Worm (Caenorhabditis elegans): ENCODE measurements around the gene ZK54.3.

Gene ZK54.3

DNA sequence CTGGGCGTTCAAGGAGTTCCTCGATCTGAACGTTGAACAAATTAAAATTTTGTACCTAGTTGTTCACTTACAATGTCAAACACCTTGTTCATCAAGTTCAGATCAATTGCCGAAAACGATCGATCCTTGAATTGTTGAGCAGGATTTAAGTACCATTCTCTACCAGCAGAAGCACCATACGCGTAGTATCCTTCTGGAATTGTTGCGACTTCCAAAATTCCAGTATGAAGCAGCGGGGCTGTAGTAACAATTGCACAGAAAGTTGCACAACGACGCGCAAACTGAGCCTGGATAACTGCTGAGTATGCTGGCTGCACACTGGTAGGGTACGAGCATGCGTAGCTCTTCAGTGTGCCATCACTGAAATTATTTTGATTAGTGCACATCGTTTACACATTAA, 1.7 kb upstream of the ZK54.3 start:
- no peak for TF ChIP-seq sdz-38 (tag; optimal IDR thresholded peaks at IDR 0.05)

DNA sequence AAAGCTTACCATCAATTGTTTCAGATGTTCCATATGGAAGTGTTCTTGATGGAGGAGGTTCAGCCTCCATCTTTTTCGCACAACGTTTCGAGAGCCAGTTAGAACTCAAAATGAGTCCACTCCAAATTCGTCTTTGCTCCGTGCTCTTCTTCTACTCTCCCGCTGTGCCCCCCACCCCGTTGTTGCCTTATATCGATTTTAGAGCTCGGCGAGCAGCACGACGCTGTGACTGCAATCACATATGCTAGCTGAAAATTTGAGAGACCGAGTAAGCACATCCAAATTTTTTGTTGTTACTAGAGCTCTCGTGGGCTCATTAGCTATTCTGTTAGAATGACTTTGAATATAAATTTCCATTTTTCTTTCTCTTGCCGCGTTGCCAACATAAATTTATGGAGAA, 2.0 kb downstream of the ZK54.3 start, which contains the start of gene slc-17.1:
TSS of gene slc-17.1 (minus strand) at position 101 of the 400 bp plus-strand sequence.
- TF ChIP-seq lag-1 (GFP tag; IDR thresholded peaks at IDR 0.05) (0 out of 2 replicates have a peak, but pooled peaks have one; percentile 28), lir-1 (GFP tag; conservative IDR thresholded peaks at IDR 0.05) (no peak)

DNA sequence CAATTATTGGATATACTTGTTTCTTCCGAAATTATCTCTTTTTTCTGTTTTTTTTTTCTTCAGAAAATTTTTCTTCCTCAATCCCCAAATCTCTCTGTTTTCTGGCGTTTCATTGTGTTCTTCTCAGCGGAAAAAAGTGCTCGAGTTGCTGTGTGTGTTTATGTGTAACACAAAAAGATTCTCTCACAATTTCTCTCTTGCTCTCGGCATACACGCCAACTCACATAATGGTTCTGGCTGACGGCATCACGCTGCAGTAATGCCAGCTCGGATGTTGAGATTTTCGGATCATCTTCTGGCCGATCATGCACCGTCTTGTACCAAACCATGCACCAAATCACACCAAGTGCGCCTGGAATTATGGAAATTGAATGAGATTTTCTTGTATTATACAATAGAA, 4.8 kb downstream of the ZK54.3 start:
- TF ChIP-seq ceh-100 (GFP tag; IDR thresholded peaks at IDR 0.05) (no peak), lin-35 (GFP tag; optimal IDR thresholded peaks at IDR 0.05) (no peak), madf-6 (GFP tag; IDR thresholded peaks at IDR 0.05) (no peak), Y67H2A.10 (GFP tag; conservative IDR thresholded peaks at IDR 0.05) (no peak), K12H6.12 (tag; optimal IDR thresholded peaks at IDR 0.05) (no peak), snpc-1.3 (tag; optimal IDR thresholded peaks at IDR 0.05; ENCODE audit: insufficient read depth) (no peak), mcd-1 (GFP tag; IDR thresholded peaks at IDR 0.05) (no peak), F37B4.10 (GFP tag; IDR thresholded peaks at IDR 0.05) (no peak), lsl-1 (GFP tag; optimal IDR thresholded peaks at IDR 0.05) (no peak), ztf-26 (tag; optimal IDR thresholded peaks at IDR 0.05) (no peak), T26A5.8 (tag; optimal IDR thresholded peaks at IDR 0.05) (no peak), him-1 (tag; optimal IDR thresholded peaks at IDR 0.05) (no peak), ztf-28 (GFP tag; IDR thresholded peaks at IDR 0.05) (no peak), F49E8.2 (tag; optimal IDR thresholded peaks at IDR 0.05; ENCODE audit: insufficient read depth) (no peak), ama-1 (optimal IDR thresholded peaks at IDR 0.05) (no peak), ama-1 (GFP tag; optimal IDR thresholded peaks at IDR 0.05) (no peak), B0336.3 (GFP tag; IDR thresholded peaks at IDR 0.05) (no peak)

DNA sequence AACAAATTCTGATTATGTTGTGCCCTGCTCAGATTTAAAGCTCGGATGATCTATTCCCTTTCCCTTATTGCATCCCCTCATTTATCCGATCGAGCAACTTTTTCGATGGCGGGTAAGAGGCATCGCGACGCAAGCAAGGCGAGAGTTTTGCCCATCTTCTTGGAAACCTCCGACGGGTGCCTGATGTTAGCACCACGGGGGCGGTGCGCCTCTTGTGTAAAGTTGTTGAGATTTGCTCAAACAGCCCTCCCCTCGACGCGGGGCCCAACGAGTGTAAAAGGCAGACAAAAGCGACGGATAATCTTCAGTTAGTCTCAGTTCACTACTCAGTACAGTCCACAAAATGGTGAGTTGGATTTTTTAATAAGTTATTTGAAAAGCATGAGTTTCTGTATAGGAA, 7.9 kb downstream of the ZK54.3 start, which contains the start of gene mlc-1:
TSS of gene mlc-1 (plus strand) at position 324 of the 400 bp plus-strand sequence.
- peak; percentile 56 for TF ChIP-seq zfh-2 (GFP tag; conservative IDR thresholded peaks at IDR 0.05)
- no peak for TF ChIP-seq hlh-12 (tag; optimal IDR thresholded peaks at IDR 0.05)

DNA sequence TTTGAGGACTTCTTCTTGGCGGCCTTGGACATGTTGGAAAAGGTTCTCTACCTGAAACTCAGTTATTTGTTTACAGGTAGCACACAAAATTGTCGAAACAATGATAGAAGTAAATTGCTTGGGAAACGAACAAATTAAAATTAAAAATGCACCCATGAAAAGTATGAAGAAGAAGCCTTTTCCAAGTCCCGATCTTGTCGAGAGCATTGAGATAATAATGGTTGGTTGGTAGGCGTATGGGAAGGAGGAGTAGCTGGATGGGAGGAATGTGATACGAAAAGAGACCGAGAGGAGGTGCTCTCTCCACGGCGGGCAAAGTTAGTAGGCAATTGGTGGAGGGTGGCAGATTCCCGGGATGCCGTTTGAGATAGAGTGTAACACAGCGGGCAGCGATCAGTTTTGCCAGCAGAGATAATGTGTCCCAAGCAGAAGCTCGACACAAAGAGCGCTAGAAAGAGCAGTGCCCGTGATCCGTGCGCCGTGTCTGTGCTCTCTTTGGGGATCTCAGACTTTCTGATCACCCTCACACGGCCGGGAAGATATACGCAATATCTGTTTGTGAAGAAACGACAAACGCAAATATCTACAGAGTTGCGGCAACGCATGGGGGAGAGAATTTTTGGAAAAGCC, 10.2 kb downstream of the ZK54.3 start, which contains the start of gene mlc-2:
TSS of gene mlc-2 (minus strand) at position 51 of the 630 bp plus-strand sequence.
- TF ChIP-seq lsy-27 (tag; optimal IDR thresholded peaks at IDR 0.05; ENCODE audit: borderline replicate concordance, insufficient read depth): no peak
- no peak for TF ChIP-seq F10E7.11 (tag; optimal IDR thresholded peaks at IDR 0.05)
- no peak for TF ChIP-seq mel-28 (tag; optimal IDR thresholded peaks at IDR 0.05; ENCODE audit: borderline replicate concordance)
- TF ChIP-seq nfyb-1 (GFP tag; IDR thresholded peaks at IDR 0.05): 0 out of 2 replicates have a peak, but pooled peaks have one; percentile 29
- no peak for TF ChIP-seq lin-40 (tag; optimal IDR thresholded peaks at IDR 0.05)
- TF ChIP-seq mcd-1 (GFP tag; IDR thresholded peaks at IDR 0.05): 0 out of 2 replicates have a peak, but pooled peaks have one; percentile 18
- peak; percentile 5; the same call in 1 of the 2 replicates for TF ChIP-seq egrh-3 (GFP tag; IDR thresholded peaks at IDR 0.05)
- no peak for TF ChIP-seq ccch-3 (GFP tag; optimal IDR thresholded peaks at IDR 0.05)
- TF ChIP-seq madf-3 (GFP tag; IDR thresholded peaks at IDR 0.05): no peak
- 0 out of 2 replicates have a peak, but pooled peaks have one; percentile 26 for TF ChIP-seq dox-1 (GFP tag; IDR thresholded peaks at IDR 0.05)
- TF ChIP-seq zfh-2 (GFP tag; conservative IDR thresholded peaks at IDR 0.05): peak; percentile 83
- TF ChIP-seq K12H6.12 (tag; optimal IDR thresholded peaks at IDR 0.05): peak; percentile 17
